Worm (Caenorhabditis elegans): ENCODE measurements around the gene hrde-2.

Gene hrde-2

ce11 chrV:15052368-15052767 is 47.5 kb downstream of the hrde-2 start, which contains the start of the genes fbxa-82 and C25D7.5:
Gene fbxa-82 (minus strand): TSS chrV:15052530.
Gene C25D7.5 (plus strand): TSS chrV:15052650.
- no peak for TF ChIP-seq odd-2 (tag; optimal IDR thresholded peaks at IDR 0.05)
- no peak for TF ChIP-seq hlh-8 (tag; optimal IDR thresholded peaks at IDR 0.05)
- TF ChIP-seq che-1 (tag; optimal IDR thresholded peaks at IDR 0.05), result no peak
- TF ChIP-seq ttx-3 (tag; optimal IDR thresholded peaks at IDR 0.05), result no peak
- TF ChIP-seq ztf-16 (tag; optimal IDR thresholded peaks at IDR 0.05), result no peak
- TF ChIP-seq pag-3 (tag; optimal IDR thresholded peaks at IDR 0.05; ENCODE audit: borderline replicate concordance), result no peak
- no peak for TF ChIP-seq K02D7.2 (tag; optimal IDR thresholded peaks at IDR 0.05)
- no peak for TF ChIP-seq rnt-1 (tag; optimal IDR thresholded peaks at IDR 0.05)
- no peak for TF ChIP-seq syd-9 (tag; optimal IDR thresholded peaks at IDR 0.05)
- no peak for TF ChIP-seq ceh-19 (GFP tag; optimal IDR thresholded peaks at IDR 0.05)
- no peak for TF ChIP-seq ceh-24 (tag; optimal IDR thresholded peaks at IDR 0.05)
- no peak for TF ChIP-seq ets-4 (tag; optimal IDR thresholded peaks at IDR 0.05)
- TF ChIP-seq hlh-13 (GFP tag; optimal IDR thresholded peaks at IDR 0.05), result no peak
- no peak for TF ChIP-seq unc-42 (tag; optimal IDR thresholded peaks at IDR 0.05)
- TF ChIP-seq madf-2 (tag; optimal IDR thresholded peaks at IDR 0.05), result no peak

- TF ChIP-seq pag-3 (tag; optimal IDR thresholded peaks at IDR 0.05; ENCODE audit: borderline replicate concordance) (no peak), npax-4 (tag; optimal IDR thresholded peaks at IDR 0.05) (no peak), fkh-10 (GFP tag; optimal IDR thresholded peaks at IDR 0.05) (no peak), ets-4 (tag; optimal IDR thresholded peaks at IDR 0.05) (no peak), mec-3 (tag; optimal IDR thresholded peaks at IDR 0.05; ENCODE audit: borderline replicate concordance) (no peak), hlh-15 (tag; optimal IDR thresholded peaks at IDR 0.05) (no peak), C38D4.7 (GFP tag; optimal IDR thresholded peaks at IDR 0.05) (no peak), ama-1 (optimal IDR thresholded peaks at IDR 0.05) (no peak), ceh-2 (tag; optimal IDR thresholded peaks at IDR 0.05) (no peak), ceh-24 (tag; optimal IDR thresholded peaks at IDR 0.05) (no peak), unc-86 (tag; optimal IDR thresholded peaks at IDR 0.05) (no peak), ceh-34 (tag; optimal IDR thresholded peaks at IDR 0.05) (no peak), sox-4 (tag; optimal IDR thresholded peaks at IDR 0.05) (no peak), ceh-22 (tag; optimal IDR thresholded peaks at IDR 0.05) (no peak), pha-4 (tag; optimal IDR thresholded peaks at IDR 0.05) (no peak), K09A11.1 (tag; optimal IDR thresholded peaks at IDR 0.05; ENCODE audit: insufficient read depth) (no peak), unc-42 (tag; optimal IDR thresholded peaks at IDR 0.05) (no peak), ceh-45 (GFP tag; IDR thresholded peaks at IDR 0.05) (no peak), fax-1 (tag; optimal IDR thresholded peaks at IDR 0.05) (no peak)
Observed at ce11 chrV:15054733-15055132, 49.8 kb downstream of the hrde-2 start.

DNA sequence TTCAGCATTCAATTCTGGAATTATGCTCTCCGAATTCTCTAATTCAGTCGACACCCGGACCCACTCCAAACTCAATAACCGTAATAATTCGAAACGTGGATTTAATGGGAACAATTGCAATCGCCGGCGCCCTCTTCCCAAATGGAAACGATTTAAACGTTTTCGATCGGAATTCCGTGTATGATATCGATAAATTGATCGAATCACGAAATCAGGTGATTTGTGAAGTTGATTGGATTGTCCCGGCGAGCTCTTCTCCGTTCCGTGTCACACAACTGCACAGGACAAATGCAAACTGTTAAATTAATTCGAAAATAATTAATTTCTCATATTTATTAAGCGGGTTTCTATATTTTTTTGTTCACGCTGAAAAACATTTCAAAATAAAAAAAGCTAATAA is 51.0 kb downstream of the hrde-2 start, which contains the start of gene C25D7.16:
Gene C25D7.16 (plus strand): TSS at position 301 of the 400 bp plus-strand sequence.
- no peak for TF ChIP-seq ttx-3 (tag; optimal IDR thresholded peaks at IDR 0.05)
- TF ChIP-seq ceh-19 (GFP tag; optimal IDR thresholded peaks at IDR 0.05), result no peak
- no peak for TF ChIP-seq tbx-2 (tag; optimal IDR thresholded peaks at IDR 0.05)
- no peak for TF ChIP-seq syd-9 (tag; optimal IDR thresholded peaks at IDR 0.05)
- TF ChIP-seq hlh-30 (tag; optimal IDR thresholded peaks at IDR 0.05; ENCODE audit: insufficient read depth), result no peak
- no peak for TF ChIP-seq hlh-15 (tag; optimal IDR thresholded peaks at IDR 0.05)
- TF ChIP-seq fkh-6 (tag; optimal IDR thresholded peaks at IDR 0.05), result no peak
- no peak for TF ChIP-seq che-1 (tag; optimal IDR thresholded peaks at IDR 0.05)
- no peak for TF ChIP-seq ceh-30 (tag; optimal IDR thresholded peaks at IDR 0.05)
- TF ChIP-seq elt-4 (tag; optimal IDR thresholded peaks at IDR 0.05), result no peak
- TF ChIP-seq unc-55 (GFP tag; optimal IDR thresholded peaks at IDR 0.05), result no peak
- TF ChIP-seq ceh-48 (tag; optimal IDR thresholded peaks at IDR 0.05), result no peak
- TF ChIP-seq rnt-1 (tag; optimal IDR thresholded peaks at IDR 0.05), result no peak
- no peak for TF ChIP-seq sox-4 (tag; optimal IDR thresholded peaks at IDR 0.05)
- TF ChIP-seq elt-2 (tag; optimal IDR thresholded peaks at IDR 0.05), result no peak
- TF ChIP-seq mec-3 (tag; optimal IDR thresholded peaks at IDR 0.05; ENCODE audit: borderline replicate concordance), result no peak
- TF ChIP-seq hlh-6 (tag; optimal IDR thresholded peaks at IDR 0.05), result no peak

Data from whole organism, late embryonic.